Worm (Caenorhabditis elegans) whole organism, L4/young adult: ENCODE measurements around the gene bcl-7.

Experiments
- W03F9.2 ChIP-seq: fragments of 150-350 bp; optimal IDR thresholded peaks from 2 replicates; lab custom pipeline; 2014; ENCODE audit warnings: missing biosample characterization, missing genetic modification characterization
- dao-5 ChIP-seq: sonication (generic microtip); optimal IDR thresholded peaks from 2 replicates; lab custom pipeline; 2016; ENCODE audit warnings: missing genotype, missing genetic modification characterization, moderate library complexity, missing compliant biosample characterization
- him-1 ChIP-seq: sonication (generic microtip); optimal IDR thresholded peaks from 2 replicates; lab custom pipeline; 2016; ENCODE audit warnings: missing genotype, missing genetic modification reagents, missing genetic modification characterization, missing compliant biosample characterization

Gene bcl-7

ce11 chrIII:5932853-5933252, 7.0 kb downstream of the bcl-7 start, which contains the start of gene zmp-1:
TSS of gene zmp-1 (minus strand) at chrIII:5932953.
- no peak for TF ChIP-seq W03F9.2 (tag; lab: Kevin White, UChicago)
- no peak for TF ChIP-seq dao-5 (tag; lab: Kevin White, UChicago)
- no peak for TF ChIP-seq him-1 (tag; lab: Kevin White, UChicago)

- TF ChIP-seq dao-5 (tag; lab: Kevin White, UChicago) (no peak), him-1 (tag; lab: Kevin White, UChicago) (no peak), W03F9.2 (tag; lab: Kevin White, UChicago) (no peak)
Measured at ce11 chrIII:5934138-5934658, 8.3 kb downstream of the bcl-7 start.

ce11 chrIII:5936992-5937391, 11.1 kb downstream of the bcl-7 start, which contains the start of gene EGAP1.1:
TSS of gene EGAP1.1 (minus strand) at chrIII:5937220.
- TF ChIP-seq W03F9.2 (tag; lab: Kevin White, UChicago): no peak
- TF ChIP-seq dao-5 (tag; lab: Kevin White, UChicago): no peak
- TF ChIP-seq him-1 (tag; lab: Kevin White, UChicago): no peak

- TF ChIP-seq W03F9.2 (tag; lab: Kevin White, UChicago) (peak; percentile 62), him-1 (tag; lab: Kevin White, UChicago) (no peak)
Measured at ce11 chrIII:5938013-5938412, 12.1 kb downstream of the bcl-7 start.

- TF ChIP-seq dao-5 (tag; lab: Kevin White, UChicago) (no peak), W03F9.2 (tag; lab: Kevin White, UChicago) (peak; percentile 11), him-1 (tag; lab: Kevin White, UChicago) (no peak)
Measured at ce11 chrIII:5938790-5939452, 13.0 kb downstream of the bcl-7 start.

ce11 chrIII:5939453-5940296, 13.8 kb downstream of the bcl-7 start, which contains the start of gene ubq-1:
TSS of gene ubq-1 (plus strand) at chrIII:5940254.
- TF ChIP-seq W03F9.2 (tag; lab: Kevin White, UChicago) (no peak), dao-5 (tag; lab: Kevin White, UChicago) (no peak), him-1 (tag; lab: Kevin White, UChicago) (no peak)

- TF ChIP-seq W03F9.2 (tag; lab: Kevin White, UChicago) (peak; percentile 59), him-1 (tag; lab: Kevin White, UChicago) (peak; percentile 17), dao-5 (tag; lab: Kevin White, UChicago) (no peak)
Measured at ce11 chrIII:5940525-5940974, 14.7 kb downstream of the bcl-7 start.

ce11 chrIII:5942104-5942503, 16.2 kb downstream of the bcl-7 start:
- no peak for TF ChIP-seq dao-5 (tag; lab: Kevin White, UChicago)
- TF ChIP-seq him-1 (tag; lab: Kevin White, UChicago): no peak

- TF ChIP-seq dao-5 (tag; lab: Kevin White, UChicago) (peak; percentile 15), W03F9.2 (tag; lab: Kevin White, UChicago) (peak; percentile 50), him-1 (tag; lab: Kevin White, UChicago) (peak; percentile 45)
Measured at ce11 chrIII:5943368-5944180, 17.7 kb downstream of the bcl-7 start.

ce11 chrIII:5945865-5946264, 20.0 kb downstream of the bcl-7 start, which contains the start of gene F25B5.5:
TSS of gene F25B5.5 (minus strand) at chrIII:5946124.
- no peak for TF ChIP-seq dao-5 (tag; lab: Kevin White, UChicago)
- no peak for TF ChIP-seq W03F9.2 (tag; lab: Kevin White, UChicago)

ce11 chrIII:5948162-5948933, 22.5 kb downstream of the bcl-7 start, which contains the start of the genes F25B5.6 and F25B5.3:
TSS of gene F25B5.6 (minus strand) at chrIII:5948733.
TSS of gene F25B5.3 (plus strand) at chrIII:5948883.
- TF ChIP-seq dao-5 (tag; lab: Kevin White, UChicago) (no peak), him-1 (tag; lab: Kevin White, UChicago) (no peak), W03F9.2 (tag; lab: Kevin White, UChicago) (no peak)

- TF ChIP-seq him-1 (tag; lab: Kevin White, UChicago) (no peak), W03F9.2 (tag; lab: Kevin White, UChicago) (no peak), dao-5 (tag; lab: Kevin White, UChicago) (no peak)
Measured at ce11 chrIII:5948986-5949385, 23.1 kb downstream of the bcl-7 start.
